Fruit fly (Drosophila melanogaster): ENCODE results near the gene jus.

jus gene

DNA sequence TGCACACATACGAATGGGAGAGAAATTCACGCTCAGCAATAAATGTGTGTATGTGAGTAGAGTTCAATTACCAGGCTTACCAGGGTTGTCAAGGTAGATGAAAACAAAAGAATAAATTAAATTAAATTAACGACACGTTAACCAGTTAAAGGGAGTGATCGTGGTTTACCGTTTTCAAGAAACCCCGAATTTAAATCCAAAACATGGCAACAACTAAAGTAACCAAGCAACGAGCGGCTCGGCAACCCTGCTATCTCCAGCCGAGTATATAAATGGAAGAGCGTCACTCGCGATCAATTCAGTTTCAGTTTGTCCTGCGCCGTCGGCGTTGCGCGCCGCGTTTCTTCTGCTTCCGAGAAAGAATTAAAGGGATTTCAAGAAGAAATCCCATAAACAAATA lies 19.5 kb upstream of the jus start (continued):
- TF ChIP-seq svp (GFP tag) (peak; percentile 100), Blimp-1 (GFP tag; optimal IDR thresholded peaks at IDR 0.05) (peak; percentile 98), OdsH (GFP tag; optimal IDR thresholded peaks at IDR 0.05) (peak; percentile 100), CG31627 (GFP tag; optimal IDR thresholded peaks at IDR 0.05) (peak; percentile 100), CG11294 (GFP tag; IDR thresholded peaks at IDR 0.05) (peak; percentile 99), CG3919 (GFP tag; optimal IDR thresholded peaks at IDR 0.05) (peak; percentile 100), Eip75B (GFP tag; optimal IDR thresholded peaks at IDR 0.05) (peak; percentile 100), CG11902 (GFP tag; optimal IDR thresholded peaks at IDR 0.05) (peak; percentile 99), CG15336 (GFP tag; IDR thresholded peaks at IDR 0.05) (peak; percentile 100), CG8119 (GFP tag; IDR thresholded peaks at IDR 0.05) (peak; percentile 100), salr (GFP tag; optimal IDR thresholded peaks at IDR 0.05) (peak; percentile 99 to 100), acj6 (GFP tag; optimal IDR thresholded peaks at IDR 0.05) (peak; percentile 100), CG1621 (tag; optimal IDR thresholded peaks at IDR 0.05) (peak; percentile 100), Ets21C (GFP tag; optimal IDR thresholded peaks at IDR 0.05) (peak; percentile 99), CG7368 (GFP tag; optimal IDR thresholded peaks at IDR 0.05) (peak; percentile 100), topi (GFP tag; optimal IDR thresholded peaks at IDR 0.05) (peak; percentile 100), vri (GFP tag; optimal IDR thresholded peaks at IDR 0.05) (peak; percentile 100)

DNA sequence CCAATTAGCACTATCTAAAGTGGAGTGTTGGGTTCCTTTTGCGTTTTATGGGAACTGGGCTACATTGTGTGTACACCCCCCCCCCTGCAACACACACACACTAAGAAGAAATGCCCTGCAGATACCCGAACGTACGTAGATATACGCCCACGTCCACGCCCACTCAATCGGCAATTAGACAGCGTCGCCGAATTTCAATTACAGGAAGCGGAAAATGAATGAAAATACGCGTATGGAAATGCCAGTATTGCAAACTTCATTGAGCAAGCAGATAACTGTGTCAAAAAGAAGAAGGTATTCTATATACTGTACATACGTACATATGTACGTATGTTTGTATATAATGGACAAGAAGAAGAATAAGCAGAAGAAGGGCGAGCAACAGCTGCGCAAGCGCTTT lies 18.6 kb upstream of the jus start:
- TF ChIP-seq CG6163 (GFP tag; IDR thresholded peaks at IDR 0.05) (no peak), achi (GFP tag; optimal IDR thresholded peaks at IDR 0.05) (no peak), net (GFP tag; optimal IDR thresholded peaks at IDR 0.05) (no peak), svp (GFP tag) (no peak), Ets96B (tag; optimal IDR thresholded peaks at IDR 0.05) (no peak), Hr38 (GFP tag; optimal IDR thresholded peaks at IDR 0.05) (no peak), esn (GFP tag; optimal IDR thresholded peaks at IDR 0.05) (no peak), spab (GFP tag; optimal IDR thresholded peaks at IDR 0.05) (no peak), eg (GFP tag; IDR thresholded peaks at IDR 0.05) (no peak), Eip78C (GFP tag) (no peak), CG31627 (GFP tag; optimal IDR thresholded peaks at IDR 0.05) (no peak), CG6808 (GFP tag; optimal IDR thresholded peaks at IDR 0.05) (no peak)

DNA sequence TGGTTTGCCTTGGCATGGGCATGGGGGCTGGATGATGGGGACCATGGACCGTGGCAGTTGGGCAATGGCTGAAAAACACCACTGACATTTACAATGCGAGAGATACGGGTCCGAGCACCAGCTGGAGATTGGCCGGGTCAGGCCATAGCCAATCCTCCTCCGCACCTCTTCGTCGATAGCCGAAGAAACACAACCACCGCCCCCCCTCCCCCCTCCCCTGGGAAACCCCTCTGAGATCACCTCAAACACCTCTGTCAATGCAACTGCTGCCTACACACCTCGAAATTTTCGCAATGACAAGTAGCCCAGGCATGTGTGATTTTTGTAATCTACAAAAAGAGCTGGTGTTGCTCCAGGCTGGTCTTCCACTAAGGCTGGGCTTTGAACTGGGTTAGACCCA lies 17.7 kb upstream of the jus start:
- no peak for TF ChIP-seq cyc (GFP tag; optimal IDR thresholded peaks at IDR 0.05)
- TF ChIP-seq Sox14 (GFP tag; optimal IDR thresholded peaks at IDR 0.05): no peak
- no peak for TF ChIP-seq eg (GFP tag; IDR thresholded peaks at IDR 0.05)

DNA sequence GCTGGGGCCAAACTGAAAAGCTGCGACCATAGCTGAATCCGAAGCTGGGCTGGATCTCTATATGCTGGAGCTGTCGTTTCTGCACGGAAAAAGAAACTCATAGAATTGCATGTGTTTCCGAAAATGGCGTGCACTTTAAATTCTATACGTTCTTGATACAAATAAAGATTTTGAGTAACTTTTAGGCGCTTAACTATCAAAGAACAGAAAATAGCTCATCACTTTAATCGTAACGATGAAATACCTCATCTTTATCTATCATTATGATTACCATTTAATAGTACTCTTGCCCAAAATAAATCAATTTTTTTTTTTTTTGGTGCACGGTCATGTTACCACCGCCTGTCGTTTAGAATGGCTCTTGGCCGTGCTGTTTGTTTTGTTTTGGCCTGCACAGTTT lies 16.9 kb upstream of the jus start:
- no peak for TF ChIP-seq cyc (GFP tag; optimal IDR thresholded peaks at IDR 0.05)
- TF ChIP-seq topi (GFP tag; optimal IDR thresholded peaks at IDR 0.05): no peak
- TF ChIP-seq CG6792 (GFP tag; optimal IDR thresholded peaks at IDR 0.05): no peak
- TF ChIP-seq dsx (GFP tag; optimal IDR thresholded peaks at IDR 0.05; ENCODE audit: poor library complexity, severe bottlenecking): no peak
- no peak for TF ChIP-seq Eip75B (GFP tag; optimal IDR thresholded peaks at IDR 0.05)
- no peak for TF ChIP-seq CG9139 (GFP tag; optimal IDR thresholded peaks at IDR 0.05)
- TF ChIP-seq CG10669 (GFP tag; optimal IDR thresholded peaks at IDR 0.05): no peak
- TF ChIP-seq fkh (GFP tag; optimal IDR thresholded peaks at IDR 0.05): no peak
- peak; percentile 5 for TF ChIP-seq CG3032 (tag; optimal IDR thresholded peaks at IDR 0.05)
- TF ChIP-seq fd85E (GFP tag; optimal IDR thresholded peaks at IDR 0.05): no peak
- peak; percentile 56 for TF ChIP-seq CG8119 (GFP tag; IDR thresholded peaks at IDR 0.05)
- no peak for TF ChIP-seq Blimp-1 (GFP tag; optimal IDR thresholded peaks at IDR 0.05)
- TF ChIP-seq CG6854 (GFP tag; optimal IDR thresholded peaks at IDR 0.05): no peak
- no peak for TF ChIP-seq Sox102F (GFP tag; optimal IDR thresholded peaks at IDR 0.05)
- TF ChIP-seq Lpt (GFP tag; optimal IDR thresholded peaks at IDR 0.05): peak; percentile 37
- peak; percentile 35 for TF ChIP-seq CG15336 (GFP tag; IDR thresholded peaks at IDR 0.05)
- no peak for TF ChIP-seq CG8632 (GFP tag; optimal IDR thresholded peaks at IDR 0.05)
- no peak for TF ChIP-seq CG16779 (tag; optimal IDR thresholded peaks at IDR 0.05)
- TF ChIP-seq dac (GFP tag; optimal IDR thresholded peaks at IDR 0.05): no peak
- no peak for TF ChIP-seq Met (GFP tag; optimal IDR thresholded peaks at IDR 0.05)
- TF ChIP-seq Eip78C (GFP tag): peak; percentile 67
- TF ChIP-seq CG11902 (GFP tag; optimal IDR thresholded peaks at IDR 0.05): no peak
- TF ChIP-seq Hr38 (GFP tag; optimal IDR thresholded peaks at IDR 0.05): no peak
- TF ChIP-seq Sox15 (GFP tag; optimal IDR thresholded peaks at IDR 0.05): no peak
- TF ChIP-seq Gug (GFP tag; IDR thresholded peaks at IDR 0.05): peak; percentile 37; the same call in 1 of the 2 replicates
- no peak for TF ChIP-seq Smox (GFP tag; optimal IDR thresholded peaks at IDR 0.05)
- no peak for TF ChIP-seq salr (GFP tag; optimal IDR thresholded peaks at IDR 0.05)
- no peak for TF ChIP-seq CG8319 (GFP tag; optimal IDR thresholded peaks at IDR 0.05)

Data from whole organism, prepupa.